Worm (Caenorhabditis elegans) whole organism, young adult: Measurements from ENCODE around the gene srh-2.

Experiments used
- B0336.3 ChIP-seq: fragments of 200-800 bp; sonication (Bioruptor generic); IDR thresholded peaks from 2 replicates; pipeline ENCODE4 v1.3.6; 2022; ENCODE audit warnings: missing genetic modification characterization, missing compliant biosample characterization
- F10E7.11 ChIP-seq: sonication (generic microtip); optimal IDR thresholded peaks from 2 replicates; lab custom pipeline; 2017; ENCODE audit warnings: mild to moderate bottlenecking, missing genetic modification characterization, moderate library complexity, missing compliant biosample characterization
- F39B2.1 ChIP-seq: fragments of 200-800 bp; sonication (Bioruptor generic); IDR thresholded peaks from 2 replicates; pipeline ENCODE4 v1.3.6; 2022; ENCODE audit warnings: missing genetic modification reagents, missing genetic modification characterization, missing compliant biosample characterization
- F49E8.2 ChIP-seq: sonication (generic microtip); optimal IDR thresholded peaks from 3 replicates; lab custom pipeline; 2017; ENCODE audit warnings: missing genetic modification characterization, mild to moderate bottlenecking, missing compliant biosample characterization, antibody characterized with exemption, moderate library complexity; ENCODE audit not compliant: insufficient read depth
- F57A8.1 ChIP-seq: fragments of 200-800 bp; sonication (Bioruptor generic); optimal IDR thresholded peaks from 2 replicates; lab custom pipeline; 2018; ENCODE audit warnings: mild to moderate bottlenecking, missing genetic modification characterization, moderate library complexity, missing compliant biosample characterization
- K11D2.4 ChIP-seq: fragments of 200-800 bp; sonication (Bioruptor generic); IDR thresholded peaks from 2 replicates; pipeline ENCODE4 v1.3.6; 2022; ENCODE audit warnings: missing genetic modification reagents, missing genetic modification characterization, missing compliant biosample characterization
- K12H6.12 ChIP-seq: fragments of 200-800 bp; sonication (Bioruptor generic); optimal IDR thresholded peaks from 2 replicates; lab custom pipeline; 2018; ENCODE audit warnings: mild to moderate bottlenecking, missing genetic modification characterization, missing compliant biosample characterization
- T26A5.8 ChIP-seq: sonication (generic microtip); optimal IDR thresholded peaks from 2 replicates; lab custom pipeline; 2016; ENCODE audit warnings: missing genetic modification characterization, missing compliant biosample characterization
- Y53G8AR.9 ChIP-seq: fragments of 200-800 bp; sonication (Bioruptor generic); conservative IDR thresholded peaks from 2 replicates; pipeline ENCODE4 v1.3.6; 2022; ENCODE audit warnings: missing genetic modification reagents, missing genetic modification characterization, missing compliant biosample characterization
- Y56A3A.18 ChIP-seq: fragments of 200-800 bp; sonication (Bioruptor generic); IDR thresholded peaks from 2 replicates; pipeline ENCODE4 v1.3.6; 2022; ENCODE audit warnings: missing genetic modification reagents, missing genetic modification characterization, missing compliant biosample characterization
- Y67H2A.10 ChIP-seq: fragments of 200-800 bp; sonication (Bioruptor generic); conservative IDR thresholded peaks from 2 replicates; pipeline ENCODE4 v1.3.6; 2022; ENCODE audit warnings: missing genetic modification reagents, missing genetic modification characterization, missing compliant biosample characterization
- Y95B8A.8 ChIP-seq: fragments of 200-800 bp; sonication (Bioruptor generic); IDR thresholded peaks from 2 replicates; pipeline ENCODE4 v1.3.6; 2022; ENCODE audit warnings: missing genetic modification reagents, missing genetic modification characterization, missing compliant biosample characterization
- ama-1 ChIP-seq, 3 experiments: fragments of 150-350 bp in 1 of 3; sonication (generic microtip) in 2 of 3; optimal IDR thresholded peaks; 2 replicates each; lab custom pipeline; 2014 to 2018; ENCODE audit warnings: missing biosample characterization in 2 of 3, missing genetic modification characterization in 2 of 3, missing genetic modification reagents in 2 of 3
- aptf-2 ChIP-seq: fragments of 200-800 bp; sonication (Bioruptor generic); conservative IDR thresholded peaks from 2 replicates; pipeline ENCODE4 v1.3.6; 2022; ENCODE audit warnings: missing genetic modification reagents, missing genetic modification characterization, missing compliant biosample characterization
- attf-6 ChIP-seq: fragments of 200-800 bp; sonication (Bioruptor generic); IDR thresholded peaks from 2 replicates; pipeline ENCODE4 v1.3.6; 2022; ENCODE audit warnings: missing genetic modification reagents, missing genetic modification characterization, missing compliant biosample characterization
- bed-2 ChIP-seq: fragments of 200-800 bp; sonication (Bioruptor generic); IDR thresholded peaks from 2 replicates; pipeline ENCODE4 v1.3.6; 2022; ENCODE audit warnings: missing genetic modification reagents, missing genetic modification characterization, missing compliant biosample characterization
- cebp-2 ChIP-seq: fragments of 200-800 bp; sonication (Bioruptor generic); IDR thresholded peaks from 2 replicates; pipeline ENCODE4 v1.3.6; 2022; ENCODE audit warnings: missing genetic modification characterization, missing compliant biosample characterization
- ceh-27 ChIP-seq: fragments of 200-800 bp; sonication (Bioruptor generic); optimal IDR thresholded peaks from 2 replicates; lab custom pipeline; 2018; ENCODE audit warnings: mild to moderate bottlenecking, missing genetic modification characterization, moderate library complexity, missing compliant biosample characterization
- ceh-91 ChIP-seq: fragments of 200-800 bp; sonication (Bioruptor generic); IDR thresholded peaks from 2 replicates; pipeline ENCODE4 v1.3.6; 2022; ENCODE audit warnings: missing genetic modification reagents, missing genetic modification characterization, missing compliant biosample characterization
- dox-1 ChIP-seq: fragments of 200-800 bp; sonication (Bioruptor generic); IDR thresholded peaks from 2 replicates; pipeline ENCODE4 v1.3.6; 2022; ENCODE audit warnings: missing genetic modification reagents, missing genetic modification characterization, missing compliant biosample characterization
- dpff-1 ChIP-seq: sonication (generic microtip); optimal IDR thresholded peaks from 2 replicates; lab custom pipeline; 2017; ENCODE audit warnings: mild to moderate bottlenecking, missing genetic modification characterization, missing compliant biosample characterization
- efl-1 ChIP-seq: fragments of 150-350 bp; optimal IDR thresholded peaks from 2 replicates; lab custom pipeline; 2014; ENCODE audit warnings: missing biosample characterization, missing genetic modification reagents, missing genetic modification characterization
- egrh-3 ChIP-seq: fragments of 200-800 bp; sonication (Bioruptor generic); IDR thresholded peaks from 2 replicates; pipeline ENCODE4 v1.3.6; 2022; ENCODE audit warnings: missing genetic modification reagents, missing genetic modification characterization, missing compliant biosample characterization
- ekl-4 ChIP-seq: fragments of 200-800 bp; sonication (Bioruptor generic); IDR thresholded peaks from 2 replicates; pipeline ENCODE4 v1.3.6; 2022; ENCODE audit warnings: missing genetic modification reagents, missing genetic modification characterization, missing compliant biosample characterization
- ets-4 ChIP-seq: fragments of 200-800 bp; sonication (Bioruptor generic); optimal IDR thresholded peaks from 2 replicates; lab custom pipeline; 2018; ENCODE audit warnings: mild to moderate bottlenecking, missing genetic modification characterization, missing compliant biosample characterization
- him-1 ChIP-seq: sonication (generic microtip); optimal IDR thresholded peaks from 2 replicates; lab custom pipeline; 2016; ENCODE audit warnings: missing genotype, missing genetic modification reagents, missing genetic modification characterization, missing compliant biosample characterization
- hlh-12 ChIP-seq: sonication (generic microtip); optimal IDR thresholded peaks from 2 replicates; lab custom pipeline; 2016; ENCODE audit warnings: missing genetic modification characterization, missing compliant biosample characterization
- hmg-20 ChIP-seq: fragments of 200-800 bp; sonication (Bioruptor generic); IDR thresholded peaks from 2 replicates; pipeline ENCODE4 v1.3.6; 2022; ENCODE audit warnings: missing genetic modification reagents, missing genetic modification characterization, missing compliant biosample characterization
- lag-1 ChIP-seq: fragments of 200-800 bp; sonication (Bioruptor generic); IDR thresholded peaks from 2 replicates; pipeline ENCODE4 v1.3.6; 2022; ENCODE audit warnings: missing genetic modification reagents, missing genetic modification characterization, missing compliant biosample characterization
- let-526 ChIP-seq: fragments of 200-800 bp; sonication (Bioruptor generic); IDR thresholded peaks from 2 replicates; pipeline ENCODE4 v1.3.6; 2022; ENCODE audit warnings: missing genetic modification reagents, missing genetic modification characterization, missing compliant biosample characterization
- lin-35 ChIP-seq, 3 experiments: fragments of 150-350 bp in 2 of 3; sonication (generic microtip) in 1 of 3; optimal IDR thresholded peaks; 2 replicates each; lab custom pipeline; 2014 to 2018; ENCODE audit warnings: missing biosample characterization in 3 of 3, missing genetic modification characterization in 3 of 3, missing genetic modification reagents in 3 of 3
- lin-40 ChIP-seq: sonication (generic microtip); optimal IDR thresholded peaks from 2 replicates; lab custom pipeline; 2016; ENCODE audit warnings: missing genetic modification characterization, mild to moderate bottlenecking, missing compliant biosample characterization, missing genotype, missing genetic modification reagents
- lin-54 ChIP-seq: fragments of 200-800 bp; sonication (Bioruptor generic); optimal IDR thresholded peaks from 2 replicates; lab custom pipeline; 2018; ENCODE audit warnings: mild to moderate bottlenecking, missing genetic modification characterization, missing compliant biosample characterization
- lir-1 ChIP-seq: fragments of 200-800 bp; sonication (Bioruptor generic); conservative IDR thresholded peaks from 2 replicates; pipeline ENCODE4 v1.3.6; 2022; ENCODE audit warnings: missing genetic modification reagents, missing genetic modification characterization, missing compliant biosample characterization
- lsy-27 ChIP-seq: sonication (generic microtip); optimal IDR thresholded peaks from 2 replicates; lab custom pipeline; 2017; ENCODE audit warnings: missing genetic modification characterization, mild to moderate bottlenecking, missing compliant biosample characterization, antibody characterized with exemption, missing genotype, borderline replicate concordance; ENCODE audit not compliant: insufficient read depth
- madf-3 ChIP-seq: fragments of 200-800 bp; sonication (Bioruptor generic); IDR thresholded peaks from 2 replicates; pipeline ENCODE4 v1.3.6; 2022; ENCODE audit warnings: missing genetic modification reagents, missing genetic modification characterization, missing compliant biosample characterization
- mcd-1 ChIP-seq: fragments of 200-800 bp; sonication (Bioruptor generic); IDR thresholded peaks from 2 replicates; pipeline ENCODE4 v1.3.6; 2022; ENCODE audit warnings: missing genetic modification reagents, missing genetic modification characterization, missing compliant biosample characterization
- mel-28 ChIP-seq: sonication (generic microtip); optimal IDR thresholded peaks from 2 replicates; lab custom pipeline; 2016; ENCODE audit warnings: borderline replicate concordance, mild to moderate bottlenecking, missing genetic modification characterization, missing compliant biosample characterization
- nfya-2 ChIP-seq: fragments of 200-800 bp; sonication (Bioruptor generic); IDR thresholded peaks from 2 replicates; pipeline ENCODE4 v1.3.6; 2022; ENCODE audit warnings: missing genetic modification reagents, missing genetic modification characterization, missing compliant biosample characterization
- nfyb-1 ChIP-seq: fragments of 200-800 bp; sonication (Bioruptor generic); IDR thresholded peaks from 2 replicates; pipeline ENCODE4 v1.3.6; 2022; ENCODE audit warnings: missing genetic modification reagents, missing genetic modification characterization, missing compliant biosample characterization
- rpc-1 ChIP-seq, 2 experiments: fragments of 150-350 bp in 1 of 2; sonication (generic microtip) in 1 of 2; optimal IDR thresholded peaks; 2 replicates each; lab custom pipeline; 2014 to 2018; ENCODE audit warnings: missing biosample characterization in 1 of 2, missing genetic modification characterization in 1 of 2, missing genetic modification reagents in 1 of 2, missing genotype in 1 of 2
- sdz-38 ChIP-seq: sonication (generic microtip); optimal IDR thresholded peaks from 2 replicates; lab custom pipeline; 2016; ENCODE audit warnings: missing genotype, missing genetic modification characterization, missing compliant biosample characterization
- snpc-3.4 ChIP-seq: sonication (generic microtip); optimal IDR thresholded peaks from 2 replicates; lab custom pipeline; 2017; ENCODE audit warnings: missing genetic modification characterization, mild to moderate bottlenecking, missing compliant biosample characterization, antibody characterized with exemption, moderate library complexity, missing genotype, missing genetic modification reagents
- sptf-2 ChIP-seq: fragments of 200-800 bp; sonication (Bioruptor generic); optimal IDR thresholded peaks from 2 replicates; lab custom pipeline; 2018; ENCODE audit warnings: mild to moderate bottlenecking, missing genetic modification characterization, missing compliant biosample characterization
- tbp1 ChIP-seq: fragments of 200-800 bp; sonication (Bioruptor generic); optimal IDR thresholded peaks from 2 replicates; lab custom pipeline; 2018; ENCODE audit warnings: mild to moderate bottlenecking, missing genetic modification characterization, missing compliant biosample characterization
- xnd-1 ChIP-seq: sonication (generic microtip); optimal IDR thresholded peaks from 2 replicates; lab custom pipeline; 2016; ENCODE audit warnings: missing genotype, missing genetic modification reagents, missing genetic modification characterization, missing compliant biosample characterization
- zfh-2 ChIP-seq: fragments of 200-800 bp; sonication (Bioruptor generic); conservative IDR thresholded peaks from 2 replicates; pipeline ENCODE4 v1.3.6; 2022; ENCODE audit warnings: missing genetic modification reagents, missing genetic modification characterization, missing compliant biosample characterization
- ztf-25 ChIP-seq: fragments of 200-800 bp; sonication (Bioruptor generic); IDR thresholded peaks from 2 replicates; pipeline ENCODE4 v1.3.6; 2022; ENCODE audit warnings: missing genetic modification reagents, missing genetic modification characterization, missing compliant biosample characterization

srh-2 gene

DNA sequence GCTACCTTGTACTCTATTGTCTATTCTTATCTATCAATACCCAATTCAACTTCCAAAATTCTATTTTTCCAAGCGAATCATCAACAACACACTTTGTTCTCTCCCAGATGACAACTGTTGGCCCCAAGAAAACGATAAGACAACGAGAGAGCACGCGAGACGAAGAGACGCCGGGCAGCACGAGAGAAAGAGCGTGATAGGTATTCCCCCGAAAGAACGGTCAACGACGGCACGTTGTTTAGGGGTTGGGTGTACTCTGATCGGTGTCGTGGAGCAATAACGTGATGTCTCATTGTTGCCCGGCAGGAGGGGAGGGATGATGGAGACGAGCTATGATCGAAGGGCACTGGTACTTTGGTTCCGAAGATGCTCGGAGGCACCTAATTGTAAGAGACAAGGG, 3.2 kb downstream of the srh-2 start (continued):
- TF ChIP-seq lag-1 (GFP tag; lab: Robert Waterston, UW) (no peak), xnd-1 (tag; lab: Kevin White, UChicago) (no peak), sdz-38 (tag; lab: Kevin White, UChicago) (no peak), efl-1 (GFP tag; lab: Kevin White, UChicago) (no peak), nfya-2 (no peak), mcd-1 (GFP tag; lab: Robert Waterston, UW) (peak; percentile 73), cebp-2 (GFP tag; lab: Robert Waterston, UW) (0 out of 2 replicates have a peak, but pooled peaks have one; percentile 61), him-1 (tag; lab: Kevin White, UChicago) (no peak), F49E8.2 (tag; lab: Kevin White, UChicago) (no peak), ama-1 (optimal IDR thresholded peaks at IDR 0.05; lab: Kevin White, UChicago) (peak; percentile 1), ama-1 (GFP tag; optimal IDR thresholded peaks at IDR 0.05; lab: Kevin White, UChicago) (no peak), Y67H2A.10 (GFP tag; lab: Robert Waterston, UW) (no peak), lin-35 (GFP tag; optimal IDR thresholded peaks at IDR 0.05; lab: Kevin White, UChicago) (peak in 1 of 3 experiments; percentile 29), hlh-12 (no peak), F10E7.11 (no peak), dpff-1 (tag; lab: Kevin White, UChicago) (no peak), T26A5.8 (no peak), zfh-2 (GFP tag; lab: Robert Waterston, UW) (peak; percentile 81), aptf-2 (no peak), lir-1 (GFP tag; lab: Robert Waterston, UW) (peak; percentile 73), Y53G8AR.9 (GFP tag; lab: Robert Waterston, UW) (peak; percentile 75; the same call in 1 of the 2 replicates), ceh-91 (GFP tag; lab: Robert Waterston, UW) (no peak), tbp1 (peak; percentile 63), ekl-4 (GFP tag; lab: Robert Waterston, UW) (peak; percentile 78), lin-54 (peak; percentile 61), dox-1 (GFP tag; lab: Robert Waterston, UW) (peak; percentile 60; the same call in 1 of the 2 replicates), F57A8.1 (GFP tag; lab: Kevin White, UChicago) (no peak), lin-40 (peak; percentile 75), B0336.3 (GFP tag; lab: Robert Waterston, UW) (peak; percentile 96), K11D2.4 (peak; percentile 84), F39B2.1 (no peak), Y95B8A.8 (GFP tag; lab: Robert Waterston, UW) (peak; percentile 74; the same call in 1 of the 2 replicates), sptf-2 (GFP tag; lab: Kevin White, UChicago) (no peak), nfyb-1 (GFP tag; lab: Robert Waterston, UW) (peak; percentile 89), madf-3 (GFP tag; lab: Robert Waterston, UW) (peak; percentile 64; the same call in 1 of the 2 replicates), lsy-27 (tag; lab: Kevin White, UChicago) (no peak), egrh-3 (GFP tag; lab: Robert Waterston, UW) (peak; percentile 67), snpc-3.4 (no peak), hmg-20 (GFP tag; lab: Robert Waterston, UW) (no peak), K12H6.12 (tag; lab: Kevin White, UChicago) (peak; percentile 71), bed-2 (GFP tag; lab: Robert Waterston, UW) (no peak), ets-4 (GFP tag; lab: Kevin White, UChicago) (peak; percentile 84), ztf-25 (GFP tag; lab: Robert Waterston, UW) (no peak), Y56A3A.18 (GFP tag; lab: Robert Waterston, UW) (peak; percentile 46; the same call in 1 of the 2 replicates), ceh-27 (GFP tag; lab: Kevin White, UChicago) (peak; percentile 41), let-526 (GFP tag; lab: Robert Waterston, UW) (peak; percentile 96), attf-6 (GFP tag; lab: Robert Waterston, UW) (no peak), mel-28 (tag; lab: Kevin White, UChicago) (no peak), rpc-1 (optimal IDR thresholded peaks at IDR 0.05; lab: Kevin White, UChicago) (no peak), rpc-1 (tag; optimal IDR thresholded peaks at IDR 0.05; lab: Kevin White, UChicago) (no peak)
